Fruit fly (Drosophila melanogaster): ENCODE results near the gene spartin.

- TF ChIP-seq psq (GFP tag; optimal IDR thresholded peaks at IDR 0.05) (no peak), jigr1 (GFP tag; IDR thresholded peaks at IDR 0.05) (no peak), Atf3 (GFP tag; optimal IDR thresholded peaks at IDR 0.05) (no peak), klu (GFP tag; IDR thresholded peaks at IDR 0.05) (no peak), CG30020 (tag; optimal IDR thresholded peaks at IDR 0.05) (no peak), Rx (GFP tag; IDR thresholded peaks at IDR 0.05) (no peak), fu2 (GFP tag; optimal IDR thresholded peaks at IDR 0.05) (no peak), fru (optimal IDR thresholded peaks at IDR 0.05) (no peak)
Measured at dm6 chr3R:4612570-4612969, 42.0 kb upstream of the spartin start, which contains the start of gene 5-HT2A.

All from whole organism, embryonic.